Fruit fly (Drosophila melanogaster): ENCODE data around the gene Proc-R.

Proc-R gene

DNA sequence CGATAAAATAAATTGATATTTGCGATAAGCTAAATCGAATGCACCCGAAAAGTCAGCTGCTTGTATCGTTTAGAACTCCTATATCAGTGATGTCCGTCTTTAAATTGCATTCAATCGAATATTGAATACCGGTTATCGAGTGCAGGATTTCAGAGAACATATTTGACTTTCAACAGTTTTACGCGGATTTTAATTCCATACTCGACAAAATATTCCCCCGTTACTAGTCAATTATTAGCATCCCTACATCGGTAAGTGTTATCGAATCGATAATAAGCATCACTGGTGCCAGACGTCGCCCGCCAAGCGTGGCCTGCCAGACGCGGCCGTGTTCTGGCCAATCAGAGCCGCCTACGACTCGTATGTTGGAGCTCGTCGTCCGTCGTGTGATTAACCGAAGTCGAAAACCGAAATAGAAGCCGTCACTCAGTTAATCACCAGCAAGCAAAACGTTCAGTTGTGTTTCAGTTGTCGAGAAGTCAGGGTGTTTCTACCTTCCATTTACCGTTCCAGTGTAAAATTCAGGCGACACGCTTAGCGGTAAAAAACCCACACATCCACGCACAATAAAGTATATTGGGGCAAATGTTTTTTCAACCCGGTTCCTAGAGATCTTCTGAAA is 19.8 kb upstream of the Proc-R start, which contains the start of gene ctp (continued):
- TF ChIP-seq D (optimal IDR thresholded peaks at IDR 0.05) (no peak), D (GFP tag; optimal IDR thresholded peaks at IDR 0.05) (no peak), CG2199 (GFP tag; IDR thresholded peaks at IDR 0.05) (no peak), CG1792 (GFP tag; optimal IDR thresholded peaks at IDR 0.05) (no peak), CG12299 (tag; optimal IDR thresholded peaks at IDR 0.05) (no peak), CG8944 (GFP tag; optimal IDR thresholded peaks at IDR 0.05) (peak; percentile 38), HLH4C (GFP tag; IDR thresholded peaks at IDR 0.05; ENCODE audit: partially characterized antibody) (peak; percentile 83), hbn (GFP tag; IDR thresholded peaks at IDR 0.05; ENCODE audit: partially characterized antibody) (peak; percentile 68), fd64A (GFP tag; optimal IDR thresholded peaks at IDR 0.05) (peak; percentile 35), tap (tag; optimal IDR thresholded peaks at IDR 0.05) (peak; percentile 35), croc (GFP tag; conservative IDR thresholded peaks at IDR 0.05) (no peak), gcm (GFP tag; optimal IDR thresholded peaks at IDR 0.05) (peak; percentile 31), Meics (GFP tag; optimal IDR thresholded peaks at IDR 0.05) (peak; percentile 59), dm (GFP tag; optimal IDR thresholded peaks at IDR 0.05) (peak; percentile 8), CG8765 (GFP tag; IDR thresholded peaks at IDR 0.05) (no peak), Poxn (GFP tag; IDR thresholded peaks at IDR 0.05) (no peak), peb (GFP tag; IDR thresholded peaks at IDR 0.05) (no peak), eyg (GFP tag; optimal IDR thresholded peaks at IDR 0.05) (peak; percentile 35), MBD-R2 (GFP tag; IDR thresholded peaks at IDR 0.05) (peak; percentile 37; the same call in 1 of the 2 replicates), Lpt (GFP tag; optimal IDR thresholded peaks at IDR 0.05) (no peak), sr (GFP tag; IDR thresholded peaks at IDR 0.05) (no peak; the same call in 2 of the 3 replicates), pnt (GFP tag; optimal IDR thresholded peaks at IDR 0.05) (peak; percentile 17), bigmax (GFP tag; optimal IDR thresholded peaks at IDR 0.05) (no peak), grn (GFP tag; optimal IDR thresholded peaks at IDR 0.05) (no peak), ab (GFP tag; optimal IDR thresholded peaks at IDR 0.05) (no peak), CG8478 (optimal IDR thresholded peaks at IDR 0.05) (no peak), B-H2 (GFP tag; optimal IDR thresholded peaks at IDR 0.05) (peak; percentile 56), Sry-δ (GFP tag; optimal IDR thresholded peaks at IDR 0.05) (peak; percentile 75), crp (GFP tag; optimal IDR thresholded peaks at IDR 0.05) (peak in 1 of 2 experiments; percentile 77), CG9437 (GFP tag; optimal IDR thresholded peaks at IDR 0.05) (peak; percentile 11), CG6654 (GFP tag; optimal IDR thresholded peaks at IDR 0.05) (no peak), tgo (GFP tag; IDR thresholded peaks at IDR 0.05) (peak; percentile 26; the same call in 2 of the 3 replicates), CG17912 (GFP tag; optimal IDR thresholded peaks at IDR 0.05) (no peak), cwo (GFP tag; optimal IDR thresholded peaks at IDR 0.05) (no peak), lmd (GFP tag; IDR thresholded peaks at IDR 0.05) (peak; percentile 23; the same call in 1 of the 2 replicates), bab2 (GFP tag; optimal IDR thresholded peaks at IDR 0.05) (peak; percentile 41), Sin3A (optimal IDR thresholded peaks at IDR 0.05) (no peak), CG7839 (tag; optimal IDR thresholded peaks at IDR 0.05) (peak; percentile 29), CG15269 (tag; optimal IDR thresholded peaks at IDR 0.05) (peak; percentile 40), CG3838 (GFP tag; optimal IDR thresholded peaks at IDR 0.05) (no peak), pan (optimal IDR thresholded peaks at IDR 0.05) (no peak), pan (GFP tag; optimal IDR thresholded peaks at IDR 0.05 in 1 of 2, IDR thresholded peaks at IDR 0.05 in 1 of 2) (no peak), ssp (GFP tag; IDR thresholded peaks at IDR 0.05) (no peak), Ravus (GFP tag; IDR thresholded peaks at IDR 0.05) (no peak), Lhr (GFP tag; optimal IDR thresholded peaks at IDR 0.05) (peak; percentile 58), CG31388 (GFP tag; optimal IDR thresholded peaks at IDR 0.05) (no peak), CG6175 (GFP tag; IDR thresholded peaks at IDR 0.05) (no peak), kah (GFP tag; optimal IDR thresholded peaks at IDR 0.05) (no peak), CG17829 (tag; optimal IDR thresholded peaks at IDR 0.05) (peak; percentile 56), oc (tag; optimal IDR thresholded peaks at IDR 0.05) (peak; percentile 27), CG2202 (tag; optimal IDR thresholded peaks at IDR 0.05) (no peak), nmo (GFP tag; optimal IDR thresholded peaks at IDR 0.05) (peak; percentile 24)

Data from whole organism, embryonic.